Fruit fly (Drosophila melanogaster): Measurements from ENCODE around the gene CG43391.

Gene CG43391

dm6 chr3L:11586794-11587462, 6.1 kb upstream of the CG43391 start (continued):
- TF ChIP-seq CG6791 (GFP tag; IDR thresholded peaks at IDR 0.05; ENCODE audit: partially characterized antibody) (peak; percentile 63; the same call in 1 of the 3 replicates), sim (GFP tag; IDR thresholded peaks at IDR 0.05) (no peak), Dip2 (GFP tag; IDR thresholded peaks at IDR 0.05) (no peak), Drgx (GFP tag; IDR thresholded peaks at IDR 0.05) (no peak; the same call in 1 of the 2 replicates), CG11560 (tag; IDR thresholded peaks at IDR 0.05) (no peak), gce (GFP tag; IDR thresholded peaks at IDR 0.05) (peak; percentile 36; the same call in 1 of the 3 replicates)

dm6 chr3L:11583964-11584363, 3.1 kb upstream of the CG43391 start, which contains the start of gene CG32086:
Gene CG32086 (minus strand): TSS chr3L:11584064.
- TF ChIP-seq CG7357 (GFP tag; IDR thresholded peaks at IDR 0.05) = no peak
- no peak for TF ChIP-seq amos (GFP tag; IDR thresholded peaks at IDR 0.05; ENCODE audit: partially characterized antibody)
- TF ChIP-seq CG7372 (GFP tag; IDR thresholded peaks at IDR 0.05) = no peak
- no peak for TF ChIP-seq CG3407 (GFP tag; optimal IDR thresholded peaks at IDR 0.05)
- TF ChIP-seq CG2712 (tag; optimal IDR thresholded peaks at IDR 0.05) = no peak
- TF ChIP-seq Deaf1 (tag; optimal IDR thresholded peaks at IDR 0.05) = no peak
- no peak for TF ChIP-seq ab (GFP tag; optimal IDR thresholded peaks at IDR 0.05)
- no peak for TF ChIP-seq CG9817 (tag; optimal IDR thresholded peaks at IDR 0.05)
- no peak for TF ChIP-seq CG16813 (GFP tag; IDR thresholded peaks at IDR 0.05; ENCODE audit: partially characterized antibody)
- TF ChIP-seq CG10267 (tag; optimal IDR thresholded peaks at IDR 0.05) = no peak
- TF ChIP-seq Ravus (GFP tag; IDR thresholded peaks at IDR 0.05) = no peak

- no peak for TF ChIP-seq ems (GFP tag; optimal IDR thresholded peaks at IDR 0.05)
- no peak for TF ChIP-seq br (optimal IDR thresholded peaks at IDR 0.05)
- no peak for TF ChIP-seq sc (optimal IDR thresholded peaks at IDR 0.05)
- TF ChIP-seq sc (GFP tag; optimal IDR thresholded peaks at IDR 0.05) = no peak
- no peak for TF ChIP-seq Vsx1 (GFP tag; optimal IDR thresholded peaks at IDR 0.05)
- no peak for TF ChIP-seq Spps (tag; optimal IDR thresholded peaks at IDR 0.05)
- TF ChIP-seq CG6854 (GFP tag; optimal IDR thresholded peaks at IDR 0.05) = no peak
- no peak for TF ChIP-seq CG15601 (tag; optimal IDR thresholded peaks at IDR 0.05)
- no peak for TF ChIP-seq exex (tag; optimal IDR thresholded peaks at IDR 0.05)
- no peak for TF ChIP-seq CG12391 (tag; optimal IDR thresholded peaks at IDR 0.05)
- TF ChIP-seq twi (tag; optimal IDR thresholded peaks at IDR 0.05) = no peak
- TF ChIP-seq lola (GFP tag; optimal IDR thresholded peaks at IDR 0.05) = no peak
- TF ChIP-seq sens-2 (GFP tag; IDR thresholded peaks at IDR 0.05) = no peak
- TF ChIP-seq eyg (GFP tag; optimal IDR thresholded peaks at IDR 0.05) = no peak
- no peak for TF ChIP-seq CG8089 (GFP tag; optimal IDR thresholded peaks at IDR 0.05)
- TF ChIP-seq CG31441 (GFP tag; IDR thresholded peaks at IDR 0.05) = no peak
- TF ChIP-seq Nf-YA (GFP tag; IDR thresholded peaks at IDR 0.05) = no peak
- no peak for TF ChIP-seq wdn (GFP tag; IDR thresholded peaks at IDR 0.05)
Observed at dm6 chr3L:11582097-11582496, 1.3 kb upstream of the CG43391 start, which contains the start of gene CG33269. Gene CG33269 (minus strand): TSS chr3L:11582197.

dm6 chr3L:11579919-11580318, 900 bp downstream of the CG43391 start, which contains the start of gene CG43390:
Gene CG43390 (minus strand): TSS chr3L:11579950.
- TF ChIP-seq Stat92E (GFP tag; optimal IDR thresholded peaks at IDR 0.05) = no peak
- TF ChIP-seq ci (GFP tag; IDR thresholded peaks at IDR 0.05) = no peak
- peak; percentile 79 for TF ChIP-seq CG13894 (tag; optimal IDR thresholded peaks at IDR 0.05)
- TF ChIP-seq gsb-n (tag; optimal IDR thresholded peaks at IDR 0.05) = no peak
- no peak for TF ChIP-seq zfh2 (GFP tag; optimal IDR thresholded peaks at IDR 0.05)
- peak; percentile 66 for TF ChIP-seq CG10209 (GFP tag; optimal IDR thresholded peaks at IDR 0.05)
- TF ChIP-seq D19B (GFP tag; optimal IDR thresholded peaks at IDR 0.05) = peak; percentile 9
- TF ChIP-seq sens (GFP tag) = peak; percentile 43
- TF ChIP-seq nerfin-1 (tag; optimal IDR thresholded peaks at IDR 0.05) = no peak
- TF ChIP-seq CG2678 (tag; optimal IDR thresholded peaks at IDR 0.05) = peak; percentile 83
- TF ChIP-seq CG2875 (GFP tag; optimal IDR thresholded peaks at IDR 0.05) = peak; percentile 7
- TF ChIP-seq CG11696 (GFP tag; IDR thresholded peaks at IDR 0.05) = 0 out of 2 replicates have a peak, but pooled peaks have one; percentile 21
- TF ChIP-seq grn (GFP tag; optimal IDR thresholded peaks at IDR 0.05) = peak; percentile 7
